Worm (Caenorhabditis elegans): ENCODE data around the gene atg-9.

- TF ChIP-seq F13C5.2 (tag; optimal IDR thresholded peaks at IDR 0.05) = no peak
- no peak for TF ChIP-seq ama-1 (optimal IDR thresholded peaks at IDR 0.05)
- no peak for TF ChIP-seq flt-1 (GFP tag; IDR thresholded peaks at IDR 0.05)
- no peak for TF ChIP-seq tbx-11 (GFP tag; IDR thresholded peaks at IDR 0.05)
- no peak for TF ChIP-seq B0310.2 (tag; optimal IDR thresholded peaks at IDR 0.05)
- no peak for TF ChIP-seq hmg-4 (GFP tag; optimal IDR thresholded peaks at IDR 0.05)
- no peak for TF ChIP-seq ceh-13 (GFP tag; optimal IDR thresholded peaks at IDR 0.05)
- no peak for TF ChIP-seq ets-7 (tag; optimal IDR thresholded peaks at IDR 0.05)
- TF ChIP-seq pes-1 (GFP tag; IDR thresholded peaks at IDR 0.05) = no peak
- TF ChIP-seq sea-1 (GFP tag; conservative IDR thresholded peaks at IDR 0.05) = no peak
Observed at ce11 chrV:364650-365049, 15.5 kb downstream of the atg-9 start, which contains the start of gene mltn-6.

Data from whole organism, early embryonic.